Worm (Caenorhabditis elegans) whole organism, midembryonic: ENCODE measurements around the gene srb-1.

ENCODE experiments used
- med-1 ChIP-seq: sonication (generic microtip); optimal IDR thresholded peaks from 2 replicates; lab custom pipeline; 2017; ENCODE audit warnings: missing genetic modification characterization, mild to moderate bottlenecking, missing compliant biosample characterization, antibody characterized with exemption, missing genetic modification reagents; ENCODE audit not compliant: insufficient read depth
- tab-1 ChIP-seq: fragments of 200-800 bp; sonication (Bioruptor generic); IDR thresholded peaks from 2 replicates; pipeline ENCODE4 v1.3.6; 2022; ENCODE audit warnings: missing genetic modification characterization, missing compliant biosample characterization
- ztf-29 ChIP-seq: fragments of 200-800 bp; sonication (Bioruptor generic); IDR thresholded peaks from 2 replicates; pipeline ENCODE4 v1.3.6; 2022; ENCODE audit warnings: missing genetic modification reagents, missing genetic modification characterization, missing compliant biosample characterization

DNA sequence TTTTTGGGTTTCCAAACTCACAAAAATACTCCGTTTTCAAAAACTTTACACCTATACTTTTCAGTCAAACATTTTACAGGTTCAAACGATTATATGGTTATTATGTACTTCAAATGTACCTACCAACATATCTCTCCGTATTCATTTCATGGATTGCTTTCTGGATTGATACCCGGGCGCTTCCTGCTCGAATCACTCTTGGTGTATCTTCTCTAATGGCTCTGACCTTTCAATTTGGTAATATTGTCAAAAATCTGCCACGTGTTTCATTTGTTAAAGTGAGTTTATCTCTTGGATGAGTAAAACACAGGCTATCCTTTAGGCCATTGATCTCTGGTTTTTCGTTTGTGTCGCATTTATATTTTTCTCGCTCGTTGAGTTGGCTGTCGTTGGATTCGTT is 39.0 kb downstream of the srb-1 start:
- TF ChIP-seq ztf-29: no peak
- TF ChIP-seq med-1: no peak
- TF ChIP-seq tab-1 (GFP tag; lab: Robert Waterston, UW): no peak
